Fruit fly (Drosophila melanogaster) whole organism, embryonic: ENCODE results near the gene trbl.

ENCODE experiments used
- CG10959 ChIP-seq: fragments of 200-800 bp; sonication (Bioruptor generic); IDR thresholded peaks from 2 replicates; pipeline ENCODE4 v1.3.6; 2022; ENCODE audit warnings: missing biosample characterization, missing genetic modification characterization
- CG10979 ChIP-seq: fragments of 200-800 bp; sonication (Bioruptor generic); optimal IDR thresholded peaks from 2 replicates; lab custom pipeline; 2018; ENCODE audit warnings: missing biosample characterization, mild to moderate bottlenecking, missing genetic modification characterization, moderate library complexity
- CG11504 ChIP-seq: fragments of 200-800 bp; sonication (Bioruptor generic); optimal IDR thresholded peaks from 3 replicates; lab custom pipeline; 2019; ENCODE audit warnings: missing biosample characterization, mild to moderate bottlenecking, missing genetic modification characterization, moderate library complexity
- CG11695 ChIP-seq: fragments of 200-800 bp; sonication (Bioruptor generic); IDR thresholded peaks from 3 replicates; pipeline ENCODE4 v1.3.6; 2022; ENCODE audit warnings: missing biosample characterization, missing genetic modification characterization
- CG12219 ChIP-seq: fragments of 200-800 bp; sonication (Bioruptor generic); optimal IDR thresholded peaks from 3 replicates; lab custom pipeline; 2018; ENCODE audit warnings: missing biosample characterization, mild to moderate bottlenecking, missing genetic modification characterization
- CG12769 ChIP-seq: fragments of 200-800 bp; sonication (Bioruptor generic); optimal IDR thresholded peaks from 2 replicates; lab custom pipeline; 2019; ENCODE audit warnings: missing biosample characterization, mild to moderate bottlenecking, missing genetic modification characterization, moderate library complexity
- CG15514 ChIP-seq: fragments of 200-800 bp; sonication (Bioruptor generic); optimal IDR thresholded peaks from 3 replicates; lab custom pipeline; 2017; ENCODE audit warnings: missing biosample characterization, missing genetic modification characterization, mild to moderate bottlenecking, moderate library complexity, missing genetic modification reagents
- CG15601 ChIP-seq: fragments of 200-800 bp; sonication (Bioruptor generic); optimal IDR thresholded peaks from 3 replicates; lab custom pipeline; 2019; ENCODE audit warnings: missing biosample characterization, mild to moderate bottlenecking, missing genetic modification characterization, moderate library complexity
- CG15696 ChIP-seq: fragments of 200-800 bp; sonication (Bioruptor generic); optimal IDR thresholded peaks from 2 replicates; lab custom pipeline; 2019; ENCODE audit warnings: missing biosample characterization, mild to moderate bottlenecking, missing genetic modification characterization, moderate library complexity
- CG17568 ChIP-seq: fragments of 200-800 bp; sonication (Bioruptor generic); optimal IDR thresholded peaks from 2 replicates; lab custom pipeline; 2018; ENCODE audit warnings: missing biosample characterization, mild to moderate bottlenecking, missing genetic modification characterization, moderate library complexity
- CG17802 ChIP-seq: fragments of 200-800 bp; sonication (Bioruptor generic); optimal IDR thresholded peaks from 2 replicates; lab custom pipeline; 2018; ENCODE audit warnings: missing biosample characterization, mild to moderate bottlenecking, missing genetic modification characterization, moderate library complexity
- CG17912 ChIP-seq: fragments of 200-800 bp; sonication (Bioruptor generic); optimal IDR thresholded peaks from 2 replicates; lab custom pipeline; 2018; ENCODE audit warnings: missing biosample characterization, mild to moderate bottlenecking, missing genetic modification characterization
- CG18599 ChIP-seq: fragments of 200-800 bp; sonication (Bioruptor generic); optimal IDR thresholded peaks from 3 replicates; lab custom pipeline; 2017; ENCODE audit warnings: missing biosample characterization, missing genetic modification characterization, mild to moderate bottlenecking, moderate library complexity, missing genetic modification reagents
- CG2712 ChIP-seq: fragments of 200-800 bp; optimal IDR thresholded peaks from 3 replicates; lab custom pipeline; 2019; ENCODE audit warnings: missing biosample characterization, mild to moderate bottlenecking, missing genetic modification characterization, moderate library complexity
- CG5180 ChIP-seq: fragments of 200-800 bp; sonication (Bioruptor generic); optimal IDR thresholded peaks from 3 replicates; lab custom pipeline; 2017; ENCODE audit warnings: missing biosample characterization, missing genetic modification characterization, mild to moderate bottlenecking, moderate library complexity, missing genetic modification reagents
- CG7963 ChIP-seq: fragments of 200-800 bp; sonication (Bioruptor generic); IDR thresholded peaks from 3 replicates; pipeline ENCODE4 v1.3.6; 2022; ENCODE audit warnings: missing biosample characterization, missing genetic modification characterization; ENCODE audit not compliant: partially characterized antibody
- CG8281 ChIP-seq: fragments of 200-800 bp; sonication (Bioruptor generic); optimal IDR thresholded peaks from 2 replicates; lab custom pipeline; 2018; ENCODE audit warnings: missing biosample characterization, mild to moderate bottlenecking, missing genetic modification characterization, moderate library complexity
- Dad ChIP-seq: fragments of 200-800 bp; sonication (Bioruptor generic); optimal IDR thresholded peaks from 3 replicates; lab custom pipeline; 2016; ENCODE audit warnings: missing biosample characterization, missing genetic modification characterization
- Eip74EF ChIP-seq, 2 experiments: fragments of 200-800 bp in 1 of 2; fragments of >200 bp in 1 of 2; sonication (Bioruptor generic) in 1 of 2; optimal IDR thresholded peaks; 2 replicates each; lab custom pipeline; 2017 to 2019; ENCODE audit warnings: missing biosample characterization in 2 of 2, missing genetic modification characterization in 2 of 2, mild to moderate bottlenecking in 1 of 2, moderate library complexity in 1 of 2
- Hmr ChIP-seq: fragments of 200-800 bp; sonication (Bioruptor generic); optimal IDR thresholded peaks from 3 replicates; lab custom pipeline; 2017; ENCODE audit warnings: mild to moderate bottlenecking, missing biosample characterization, missing genetic modification reagents, missing genetic modification characterization
- Meics ChIP-seq: fragments of 200-800 bp; sonication (Bioruptor generic); optimal IDR thresholded peaks from 2 replicates; lab custom pipeline; 2017; ENCODE audit warnings: missing biosample characterization, mild to moderate bottlenecking, missing genetic modification characterization
- Nf-YC ChIP-seq: fragments of 200-800 bp; optimal IDR thresholded peaks from 3 replicates; lab custom pipeline; 2019; ENCODE audit warnings: missing biosample characterization, mild to moderate bottlenecking, missing genetic modification characterization, moderate library complexity
- NfI ChIP-seq: fragments of 200-800 bp; sonication (Bioruptor generic); optimal IDR thresholded peaks from 3 replicates; lab custom pipeline; 2018; ENCODE audit warnings: missing biosample characterization, mild to moderate bottlenecking, missing genetic modification characterization, moderate library complexity
- Sox100B ChIP-seq: fragments of 200-800 bp; sonication (Bioruptor generic); optimal IDR thresholded peaks from 3 replicates; lab custom pipeline; 2018; ENCODE audit warnings: missing biosample characterization, mild to moderate bottlenecking, missing genetic modification characterization
- Tbp ChIP-seq: fragments of >200 bp; optimal IDR thresholded peaks from 2 replicates; lab custom pipeline; 2018; ENCODE audit warnings: missing biosample characterization, missing genetic modification characterization
- bsh ChIP-seq, 2 experiments: fragments of 200-800 bp; sonication (Bioruptor generic); optimal IDR thresholded peaks; 2 replicates each; lab custom pipeline; 2017 to 2018; ENCODE audit warnings: mild to moderate bottlenecking in 2 of 2, missing biosample characterization in 2 of 2, missing genetic modification characterization in 2 of 2, moderate library complexity in 1 of 2
- dimm ChIP-seq: fragments of 200-800 bp; sonication (Bioruptor generic); IDR thresholded peaks from 2 replicates; pipeline ENCODE4 v1.3.6; 2022; ENCODE audit warnings: missing biosample characterization, missing genetic modification characterization
- exex ChIP-seq: fragments of 200-800 bp; sonication (Bioruptor generic); optimal IDR thresholded peaks from 4 replicates; lab custom pipeline; 2018; ENCODE audit warnings: missing biosample characterization, mild to moderate bottlenecking, missing genetic modification characterization, moderate library complexity
- gem ChIP-seq: fragments of 200-800 bp; sonication (Bioruptor generic); optimal IDR thresholded peaks from 2 replicates; lab custom pipeline; 2019; ENCODE audit warnings: missing biosample characterization, mild to moderate bottlenecking, missing genetic modification characterization, moderate library complexity
- hkb ChIP-seq, 2 experiments: fragments of 200-800 bp in 1 of 2; fragments of >200 bp in 1 of 2; sonication (Bioruptor generic) in 1 of 2; IDR thresholded peaks in 1 of 2; optimal IDR thresholded peaks in 1 of 2; 2 replicates each; pipeline versions ENCODE4 v1.3.6 to Lab custom; 2017 to 2022; ENCODE audit warnings: missing biosample characterization in 1 of 2, missing genetic modification characterization in 1 of 2
- jumu ChIP-seq: fragments of 200-800 bp; sonication (Bioruptor generic); optimal IDR thresholded peaks from 3 replicates; lab custom pipeline; 2016; ENCODE audit warnings: missing biosample characterization, missing genetic modification characterization
- p53 ChIP-seq: fragments of 200-800 bp; sonication (Bioruptor generic); optimal IDR thresholded peaks from 2 replicates; lab custom pipeline; 2016; ENCODE audit warnings: missing biosample characterization, missing genetic modification characterization
- rib ChIP-seq: fragments of 200-800 bp; sonication (Bioruptor generic); IDR thresholded peaks from 2 replicates; pipeline ENCODE4 v1.3.6; 2022; ENCODE audit warnings: missing biosample characterization, missing genetic modification characterization
- sqz ChIP-seq: fragments of 200-800 bp; sonication (Bioruptor generic); optimal IDR thresholded peaks from 3 replicates; lab custom pipeline; 2018; ENCODE audit warnings: missing biosample characterization, mild to moderate bottlenecking, missing genetic modification characterization
- unpg ChIP-seq: fragments of 200-800 bp; sonication (Bioruptor generic); optimal IDR thresholded peaks from 3 replicates; lab custom pipeline; 2018; ENCODE audit warnings: missing biosample characterization, mild to moderate bottlenecking, missing genetic modification characterization, moderate library complexity
- vvl ChIP-seq: fragments of 200-800 bp; sonication (Bioruptor generic); IDR thresholded peaks from 2 replicates; pipeline ENCODE4 v1.3.6; 2022; ENCODE audit warnings: missing biosample characterization, missing genetic modification characterization
- wek ChIP-seq: fragments of 200-800 bp; sonication (Bioruptor generic); optimal IDR thresholded peaks from 3 replicates; lab custom pipeline; 2018; ENCODE audit warnings: missing biosample characterization, mild to moderate bottlenecking, missing genetic modification characterization, moderate library complexity

The trbl gene

dm6 chr3L:20405971-20406948 lies 4.9 kb upstream of the trbl start (continued):
- TF ChIP-seq p53 = no peak
- peak; percentile 49 for TF ChIP-seq Hmr (GFP tag; lab: Kevin White, UChicago)
- peak; percentile 21 for TF ChIP-seq Nf-YC (tag; lab: Kevin White, UChicago)
- no peak for TF ChIP-seq Dad (GFP tag; lab: Kevin White, UChicago)
- peak; percentile 68 for TF ChIP-seq CG8281 (tag; lab: Kevin White, UChicago)
- TF ChIP-seq CG17802 = peak; percentile 71
- TF ChIP-seq wek (GFP tag; lab: Kevin White, UChicago) = peak; percentile 41
- no peak for TF ChIP-seq CG10979 (tag; lab: Kevin White, UChicago)
- TF ChIP-seq CG10959 (GFP tag; lab: Robert Waterston, UW) = no peak
- TF ChIP-seq Sox100B = peak; percentile 29
- TF ChIP-seq gem (tag; lab: Kevin White, UChicago) = peak; percentile 30
- TF ChIP-seq rib (GFP tag; lab: Robert Waterston, UW) = 0 out of 2 replicates have a peak, but pooled peaks have one; percentile 13
- peak; percentile 5 for TF ChIP-seq CG5180 (GFP tag; lab: Kevin White, UChicago)
- peak; percentile 27 for TF ChIP-seq sqz (GFP tag; lab: Kevin White, UChicago)
- TF ChIP-seq CG17568 (GFP tag; lab: Kevin White, UChicago) = peak; percentile 73
- peak; percentile 27 for TF ChIP-seq CG15514 (GFP tag; lab: Kevin White, UChicago)
- no peak for TF ChIP-seq Tbp (GFP tag; lab: Kevin White, UChicago)
- TF ChIP-seq Meics (GFP tag; lab: Kevin White, UChicago) = peak; percentile 8
- peak; percentile 19 for TF ChIP-seq CG17912
- peak; percentile 47; the same call in 1 of the 2 replicates for TF ChIP-seq vvl (GFP tag; lab: Robert Waterston, UW)
- TF ChIP-seq Eip74EF (GFP tag; optimal IDR thresholded peaks at IDR 0.05; lab: Kevin White, UChicago) = peak in 1 of 2 experiments; percentile 26
- peak; percentile 44 for TF ChIP-seq NfI (GFP tag; lab: Kevin White, UChicago)
- TF ChIP-seq CG11504 (tag; lab: Kevin White, UChicago) = peak; percentile 3
- 0 out of 3 replicates have a peak, but pooled peaks have one; percentile 19 for TF ChIP-seq CG11695 (GFP tag; lab: Robert Waterston, UW)
- TF ChIP-seq hkb (optimal IDR thresholded peaks at IDR 0.05; lab: Kevin White, UChicago) = no peak
- TF ChIP-seq hkb (GFP tag; IDR thresholded peaks at IDR 0.05; lab: Robert Waterston, UW) = peak; percentile 38; the same call in 1 of the 2 replicates
- peak; percentile 0 for TF ChIP-seq CG18599
- TF ChIP-seq CG15601 (tag; lab: Kevin White, UChicago) = peak; percentile 29
- TF ChIP-seq CG2712 (tag; lab: Kevin White, UChicago) = peak; percentile 2
- peak; percentile 37 for TF ChIP-seq CG12219 (GFP tag; lab: Kevin White, UChicago)
- peak; percentile 28 for TF ChIP-seq exex (tag; lab: Kevin White, UChicago)
- TF ChIP-seq CG15696 (tag; lab: Kevin White, UChicago) = peak; percentile 11
- TF ChIP-seq jumu (GFP tag; lab: Kevin White, UChicago) = no peak
- TF ChIP-seq CG12769 (tag; lab: Kevin White, UChicago) = peak; percentile 3
- no peak for TF ChIP-seq dimm (GFP tag; lab: Robert Waterston, UW)
- TF ChIP-seq bsh (GFP tag; optimal IDR thresholded peaks at IDR 0.05; lab: Kevin White, UChicago) = peak in 1 of 2 experiments; percentile 12
- peak; percentile 45 for TF ChIP-seq unpg
- TF ChIP-seq CG7963 = no peak
